Worm (Caenorhabditis elegans) whole organism, L2 larva: ENCODE results near the gene srsx-24.

Experiments
- ZK546.5 ChIP-seq: sonication (generic microtip); optimal IDR thresholded peaks from 2 replicates; lab custom pipeline; 2017; ENCODE audit warnings: missing biosample characterization, missing genetic modification characterization
- egl-27 ChIP-seq: sonication (generic microtip); optimal IDR thresholded peaks from 3 replicates; lab custom pipeline; 2017; ENCODE audit warnings: missing biosample characterization, missing genetic modification reagents, missing genetic modification characterization
- elt-1 ChIP-seq: fragments of 150-350 bp; optimal IDR thresholded peaks from 2 replicates; lab custom pipeline; 2014; ENCODE audit warnings: missing biosample characterization, missing genetic modification characterization
- lin-39 ChIP-seq: fragments of 150-350 bp; optimal IDR thresholded peaks from 2 replicates; lab custom pipeline; 2014; ENCODE audit warnings: missing biosample characterization, missing genetic modification reagents, missing genetic modification characterization
- nhr-11 ChIP-seq: fragments of 150-350 bp; optimal IDR thresholded peaks from 2 replicates; lab custom pipeline; 2014; ENCODE audit warnings: missing biosample characterization, missing genetic modification characterization
- nhr-237 ChIP-seq: fragments of 150-350 bp; optimal IDR thresholded peaks from 2 replicates; lab custom pipeline; 2014; ENCODE audit warnings: missing biosample characterization, missing genetic modification characterization
- nhr-77 ChIP-seq: fragments of 150-350 bp; optimal IDR thresholded peaks from 2 replicates; lab custom pipeline; 2014; ENCODE audit warnings: missing biosample characterization, missing genetic modification characterization
- sem-4 ChIP-seq: fragments of 150-350 bp; optimal IDR thresholded peaks from 2 replicates; lab custom pipeline; 2014; ENCODE audit warnings: missing biosample characterization, missing genetic modification reagents, missing genetic modification characterization
- sma-9 ChIP-seq, 2 experiments: fragments of 150-350 bp in 1 of 2; sonication (generic microtip) in 1 of 2; optimal IDR thresholded peaks; 2 replicates each; lab custom pipeline; 2014 to 2016; ENCODE audit warnings: missing genetic modification characterization in 2 of 2, mild to moderate bottlenecking in 1 of 2, missing biosample characterization in 1 of 2, missing compliant biosample characterization in 1 of 2, missing genetic modification reagents in 1 of 2, moderate library complexity in 1 of 2
- snpc-4 ChIP-seq: fragments of 150-350 bp; optimal IDR thresholded peaks from 2 replicates; lab custom pipeline; 2014; ENCODE audit warnings: missing biosample characterization, missing genetic modification characterization

ce11 chrV:7409599-7409998, 30.3 kb upstream of the srsx-24 start, which contains the start of gene R13D7.2:
- TF ChIP-seq ZK546.5 (tag; lab: Kevin White, UChicago): no peak
- TF ChIP-seq lin-39 (tag; lab: Kevin White, UChicago): no peak
- no peak for TF ChIP-seq nhr-77 (tag; lab: Kevin White, UChicago)
- no peak for TF ChIP-seq elt-1 (tag; lab: Kevin White, UChicago)
- TF ChIP-seq sma-9 (GFP tag; optimal IDR thresholded peaks at IDR 0.05; lab: Kevin White, UChicago): no peak
- no peak for TF ChIP-seq sma-9 (tag; optimal IDR thresholded peaks at IDR 0.05; lab: Kevin White, UChicago)
- TF ChIP-seq sem-4 (tag; lab: Kevin White, UChicago): no peak
- TF ChIP-seq snpc-4 (tag; lab: Kevin White, UChicago): no peak
- no peak for TF ChIP-seq nhr-237
- TF ChIP-seq egl-27 (tag; lab: Kevin White, UChicago): no peak
- no peak for TF ChIP-seq nhr-11 (tag; lab: Kevin White, UChicago)
